Fruit fly (Drosophila melanogaster): Measurements from ENCODE around the gene Svil.

dm6 chr3L:2541361-2541760 lies 163.9 kb downstream of the Svil start:
- TF ChIP-seq psq (GFP tag; optimal IDR thresholded peaks at IDR 0.05) (no peak), CG9705 (GFP tag; optimal IDR thresholded peaks at IDR 0.05) (no peak)
